Fruit fly (Drosophila melanogaster): ENCODE measurements around the gene Fad2.

The Fad2 gene

DNA sequence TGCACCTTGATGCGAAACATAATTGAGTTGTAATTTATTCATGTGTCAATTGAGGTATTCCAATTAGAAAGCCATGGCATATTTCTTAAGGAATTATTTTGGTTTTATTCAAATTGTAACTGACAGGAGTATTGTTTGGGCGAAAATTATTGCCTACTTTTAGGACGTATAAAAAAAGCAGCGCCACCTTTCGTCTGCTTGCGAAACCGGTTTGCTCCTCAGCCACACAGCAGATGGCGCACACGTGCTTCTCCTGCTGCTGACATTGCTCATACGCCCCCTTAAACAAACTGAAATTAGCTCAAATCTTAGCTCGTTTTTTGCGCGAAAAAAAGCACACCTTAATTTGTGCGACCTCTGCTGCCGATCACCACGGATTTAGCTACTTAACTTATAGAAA, 24.5 kb downstream of the Fad2 start (continued):
- TF ChIP-seq Neu2 (GFP tag; optimal IDR thresholded peaks at IDR 0.05; ENCODE audit: borderline replicate concordance) (no peak), vvl (GFP tag; IDR thresholded peaks at IDR 0.05) (peak; percentile 87), tin (GFP tag; optimal IDR thresholded peaks at IDR 0.05) (peak; percentile 83), croc (GFP tag; conservative IDR thresholded peaks at IDR 0.05) (peak; percentile 43; the same call in 2 of the 3 replicates), Sin3A (optimal IDR thresholded peaks at IDR 0.05) (no peak), CG12659 (GFP tag; optimal IDR thresholded peaks at IDR 0.05) (peak; percentile 46), ab (GFP tag; optimal IDR thresholded peaks at IDR 0.05) (peak; percentile 11), CG15601 (tag; optimal IDR thresholded peaks at IDR 0.05) (peak; percentile 39), bigmax (GFP tag; optimal IDR thresholded peaks at IDR 0.05) (no peak), CG16863 (GFP tag; optimal IDR thresholded peaks at IDR 0.05) (peak; percentile 81), sob (GFP tag; IDR thresholded peaks at IDR 0.05) (peak; percentile 82), tna (GFP tag; IDR thresholded peaks at IDR 0.05; ENCODE audit: partially characterized antibody) (no peak), Bteb2 (GFP tag; optimal IDR thresholded peaks at IDR 0.05) (no peak), ci (GFP tag; IDR thresholded peaks at IDR 0.05) (peak; percentile 93), Oaz (GFP tag; IDR thresholded peaks at IDR 0.05) (peak; percentile 70), CG6813 (GFP tag; optimal IDR thresholded peaks at IDR 0.05) (peak; percentile 63), CG32767 (GFP tag; IDR thresholded peaks at IDR 0.05) (no peak), row (GFP tag; IDR thresholded peaks at IDR 0.05) (peak; percentile 33; the same call in 1 of the 3 replicates), MESR4 (GFP tag; optimal IDR thresholded peaks at IDR 0.05) (no peak), Ets65A (GFP tag) (peak; percentile 96), Hand (GFP tag; optimal IDR thresholded peaks at IDR 0.05) (no peak), crol (GFP tag; IDR thresholded peaks at IDR 0.05) (no peak; the same call in 1 of the 2 replicates), CG2116 (GFP tag; optimal IDR thresholded peaks at IDR 0.05) (peak; percentile 47), CG9727 (GFP tag; optimal IDR thresholded peaks at IDR 0.05) (peak; percentile 68), Med (GFP tag) (peak; percentile 98), CG8388 (GFP tag; optimal IDR thresholded peaks at IDR 0.05) (peak; percentile 50), CG8281 (tag; optimal IDR thresholded peaks at IDR 0.05) (peak; percentile 48), CG11398 (GFP tag; optimal IDR thresholded peaks at IDR 0.05) (peak; percentile 32), btn (GFP tag; optimal IDR thresholded peaks at IDR 0.05) (peak; percentile 42), Scr (GFP tag; IDR thresholded peaks at IDR 0.05; ENCODE audit: partially characterized antibody) (no peak), CG7963 (GFP tag; IDR thresholded peaks at IDR 0.05; ENCODE audit: partially characterized antibody) (no peak), Side (GFP tag; optimal IDR thresholded peaks at IDR 0.05) (peak; percentile 70), bowl (GFP tag; IDR thresholded peaks at IDR 0.05) (peak; percentile 44; the same call in 1 of the 2 replicates), CG9437 (GFP tag; optimal IDR thresholded peaks at IDR 0.05) (no peak), unpg (GFP tag; optimal IDR thresholded peaks at IDR 0.05) (peak; percentile 66), HmgD (GFP tag; optimal IDR thresholded peaks at IDR 0.05) (peak; percentile 83), seq (GFP tag; IDR thresholded peaks at IDR 0.05) (0 out of 2 replicates have a peak, but pooled peaks have one; percentile 52), Myb (GFP tag; optimal IDR thresholded peaks at IDR 0.05) (peak; percentile 96), Ssrp (tag; optimal IDR thresholded peaks at IDR 0.05) (peak; percentile 39), CG7372 (GFP tag; IDR thresholded peaks at IDR 0.05) (peak; percentile 99), cwo (GFP tag; optimal IDR thresholded peaks at IDR 0.05) (no peak), tio (GFP tag; optimal IDR thresholded peaks at IDR 0.05) (peak; percentile 33), CG31224 (GFP tag; IDR thresholded peaks at IDR 0.05) (peak; percentile 39; the same call in 1 of the 2 replicates), tgo (GFP tag; IDR thresholded peaks at IDR 0.05) (peak; percentile 80), CG5180 (GFP tag; optimal IDR thresholded peaks at IDR 0.05) (peak; percentile 66), CG3065 (GFP tag; optimal IDR thresholded peaks at IDR 0.05) (peak; percentile 69), Adf1 (GFP tag; IDR thresholded peaks at IDR 0.05) (peak; percentile 19; the same call in 1 of the 2 replicates), shn (GFP tag; optimal IDR thresholded peaks at IDR 0.05) (peak; percentile 78), CG30020 (tag; optimal IDR thresholded peaks at IDR 0.05) (no peak), Hr3 (GFP tag; optimal IDR thresholded peaks at IDR 0.05) (peak; percentile 76), Dp (GFP tag; optimal IDR thresholded peaks at IDR 0.05) (peak; percentile 17)
